Fruit fly (Drosophila melanogaster) whole organism, embryonic: Measurements from ENCODE around the gene SclA.

Experiments
- ATbp ChIP-seq: fragments of 200-800 bp; sonication (Bioruptor generic); optimal IDR thresholded peaks from 2 replicates; lab custom pipeline; 2017; ENCODE audit warnings: missing biosample characterization, mild to moderate bottlenecking, missing genetic modification characterization, missing genetic modification reagents
- Aef1 ChIP-seq: fragments of 200-800 bp; sonication (Bioruptor generic); IDR thresholded peaks from 3 replicates; pipeline ENCODE4 v1.3.6; 2022; ENCODE audit warnings: missing biosample characterization, missing genetic modification characterization
- Atf3 ChIP-seq: fragments of 200-800 bp; sonication (Bioruptor generic); optimal IDR thresholded peaks from 3 replicates; lab custom pipeline; 2016; ENCODE audit warnings: missing biosample characterization, missing genetic modification characterization
- CG11085 ChIP-seq: fragments of 200-800 bp; sonication (Bioruptor generic); IDR thresholded peaks from 2 replicates; pipeline ENCODE4 v1.3.6; 2022; ENCODE audit warnings: missing biosample characterization, missing genetic modification characterization
- CG11504 ChIP-seq: fragments of 200-800 bp; sonication (Bioruptor generic); optimal IDR thresholded peaks from 3 replicates; lab custom pipeline; 2019; ENCODE audit warnings: missing biosample characterization, mild to moderate bottlenecking, missing genetic modification characterization, moderate library complexity
- CG12155 ChIP-seq: fragments of 200-800 bp; sonication (Bioruptor generic); optimal IDR thresholded peaks from 3 replicates; lab custom pipeline; 2016; ENCODE audit warnings: missing biosample characterization, missing genetic modification characterization
- CG12391 ChIP-seq: fragments of 200-800 bp; sonication (Bioruptor generic); optimal IDR thresholded peaks from 3 replicates; lab custom pipeline; 2018; ENCODE audit warnings: missing biosample characterization, mild to moderate bottlenecking, missing genetic modification characterization, moderate library complexity
- CG12942 ChIP-seq: fragments of 200-800 bp; sonication (Bioruptor generic); optimal IDR thresholded peaks from 3 replicates; lab custom pipeline; 2016; ENCODE audit warnings: missing biosample characterization, missing genetic modification characterization
- CG13775 ChIP-seq: fragments of 200-800 bp; sonication (Bioruptor generic); optimal IDR thresholded peaks from 3 replicates; lab custom pipeline; 2017; ENCODE audit warnings: missing biosample characterization, mild to moderate bottlenecking, missing genetic modification characterization
- CG14050 ChIP-seq: fragments of 200-800 bp; sonication (Bioruptor generic); IDR thresholded peaks from 3 replicates; pipeline ENCODE4 v1.3.6; 2022; ENCODE audit warnings: missing biosample characterization, missing genetic modification characterization
- CG1603 ChIP-seq: fragments of 200-800 bp; sonication (Bioruptor generic); optimal IDR thresholded peaks from 2 replicates; lab custom pipeline; 2019; ENCODE audit warnings: missing biosample characterization, mild to moderate bottlenecking, missing genetic modification characterization, moderate library complexity
- CG16863 ChIP-seq: fragments of 200-800 bp; sonication (Bioruptor generic); optimal IDR thresholded peaks from 3 replicates; lab custom pipeline; 2016; ENCODE audit warnings: missing biosample characterization, missing genetic modification characterization
- CG17802 ChIP-seq: fragments of 200-800 bp; sonication (Bioruptor generic); optimal IDR thresholded peaks from 2 replicates; lab custom pipeline; 2018; ENCODE audit warnings: missing biosample characterization, mild to moderate bottlenecking, missing genetic modification characterization, moderate library complexity
- CG2116 ChIP-seq: fragments of 200-800 bp; sonication (Bioruptor generic); optimal IDR thresholded peaks from 3 replicates; lab custom pipeline; 2018; ENCODE audit warnings: missing biosample characterization, mild to moderate bottlenecking, missing genetic modification characterization
- CG2120 ChIP-seq: fragments of 200-800 bp; sonication (Bioruptor generic); optimal IDR thresholded peaks from 3 replicates; lab custom pipeline; 2016; ENCODE audit warnings: missing biosample characterization, missing genetic modification characterization
- CG2678 ChIP-seq: fragments of 200-800 bp; sonication (Bioruptor generic); optimal IDR thresholded peaks from 3 replicates; lab custom pipeline; 2019; ENCODE audit warnings: missing biosample characterization, mild to moderate bottlenecking, missing genetic modification characterization, moderate library complexity
- CG32767 ChIP-seq: fragments of 200-800 bp; sonication (Bioruptor generic); IDR thresholded peaks from 2 replicates; pipeline ENCODE4 v1.3.6; 2022; ENCODE audit warnings: missing biosample characterization, missing genetic modification characterization
- CG32772 ChIP-seq: fragments of 200-800 bp; sonication (Bioruptor generic); IDR thresholded peaks from 2 replicates; pipeline ENCODE4 v1.3.6; 2022; ENCODE audit warnings: missing biosample characterization, missing genetic modification characterization
- CG3407 ChIP-seq: fragments of 200-800 bp; sonication (Bioruptor generic); optimal IDR thresholded peaks from 2 replicates; lab custom pipeline; 2018; ENCODE audit warnings: missing biosample characterization, mild to moderate bottlenecking, missing genetic modification characterization
- CG4360 ChIP-seq: fragments of 200-800 bp; sonication (Bioruptor generic); IDR thresholded peaks from 2 replicates; pipeline ENCODE4 v1.3.6; 2022; ENCODE audit warnings: missing biosample characterization, missing genetic modification characterization
- CG4730 ChIP-seq: fragments of 200-800 bp; sonication (Bioruptor generic); IDR thresholded peaks from 2 replicates; pipeline ENCODE4 v1.3.6; 2022; ENCODE audit warnings: missing biosample characterization, missing genetic modification characterization
- CG8359 ChIP-seq: fragments of 200-800 bp; sonication (Bioruptor generic); optimal IDR thresholded peaks from 2 replicates; lab custom pipeline; 2017; ENCODE audit warnings: missing biosample characterization, mild to moderate bottlenecking, missing genetic modification characterization, borderline replicate concordance
- CG8765 ChIP-seq: fragments of 200-800 bp; sonication (Bioruptor generic); IDR thresholded peaks from 2 replicates; pipeline ENCODE4 v1.3.6; 2022; ENCODE audit warnings: missing biosample characterization, missing genetic modification characterization
- CG9609 ChIP-seq: fragments of 200-800 bp; sonication (Bioruptor generic); optimal IDR thresholded peaks from 3 replicates; lab custom pipeline; 2016; ENCODE audit warnings: missing biosample characterization, missing genetic modification characterization
- CG9932 ChIP-seq: fragments of 200-800 bp; sonication (Bioruptor generic); IDR thresholded peaks from 2 replicates; pipeline ENCODE4 v1.3.6; 2022; ENCODE audit warnings: missing biosample characterization, missing genetic modification characterization
- Chrac-16 ChIP-seq: fragments of 200-800 bp; sonication (Bioruptor generic); optimal IDR thresholded peaks from 3 replicates; lab custom pipeline; 2016; ENCODE audit warnings: missing biosample characterization, missing genetic modification characterization
- D ChIP-seq, 2 experiments: fragments of 200-800 bp in 1 of 2; fragments of >200 bp in 1 of 2; sonication (Bioruptor generic) in 1 of 2; optimal IDR thresholded peaks; 2 replicates in 1 of 2; 3 replicates in 1 of 2; lab custom pipeline; 2017; ENCODE audit warnings: mild to moderate bottlenecking in 1 of 2, missing biosample characterization in 1 of 2, missing genetic modification characterization in 1 of 2, missing genetic modification reagents in 1 of 2
- Doc3 ChIP-seq: fragments of 200-800 bp; sonication (Bioruptor generic); IDR thresholded peaks from 3 replicates; pipeline ENCODE4 v1.3.6; 2022; ENCODE audit warnings: missing biosample characterization, missing genetic modification characterization; ENCODE audit not compliant: partially characterized antibody
- Ets97D ChIP-seq: fragments of 200-800 bp; sonication (Bioruptor generic); optimal IDR thresholded peaks from 3 replicates; lab custom pipeline; 2016; ENCODE audit warnings: missing biosample characterization, missing genetic modification characterization
- Hr78 ChIP-seq, 2 experiments: fragments of 200-800 bp in 1 of 2; fragments of >200 bp in 1 of 2; sonication (Bioruptor generic) in 1 of 2; optimal IDR thresholded peaks; 2 replicates each; lab custom pipeline; 2017 to 2019; ENCODE audit warnings: missing biosample characterization in 2 of 2, missing genetic modification characterization in 2 of 2, mild to moderate bottlenecking in 1 of 2, moderate library complexity in 1 of 2
- Optix ChIP-seq: fragments of 200-800 bp; sonication (Bioruptor generic); IDR thresholded peaks from 3 replicates; pipeline ENCODE4 v1.3.6; 2022; ENCODE audit warnings: missing biosample characterization, missing genetic modification characterization
- Side ChIP-seq: fragments of 200-800 bp; sonication (Bioruptor generic); optimal IDR thresholded peaks from 2 replicates; lab custom pipeline; 2016; ENCODE audit warnings: missing biosample characterization, missing genetic modification characterization
- Trl ChIP-seq, 3 experiments: fragments of >200 bp in 2 of 3; fragments of 200-800 bp in 1 of 3; sonication (Bioruptor generic) in 1 of 3; optimal IDR thresholded peaks; 2 replicates in 1 of 3; 3 replicates in 2 of 3; lab custom pipeline; 2016 to 2017; ENCODE audit warnings: missing biosample characterization in 1 of 3, missing genetic modification characterization in 1 of 3
- Xrp1 ChIP-seq: fragments of 200-800 bp; sonication (Bioruptor generic); IDR thresholded peaks from 2 replicates; pipeline ENCODE4 v1.3.6; 2022; ENCODE audit warnings: missing biosample characterization, missing genetic modification characterization
- ase ChIP-seq: fragments of 200-800 bp; sonication (Bioruptor generic); IDR thresholded peaks from 3 replicates; pipeline ENCODE4 v1.3.6; 2022; ENCODE audit warnings: missing biosample characterization, missing genetic modification characterization
- bsh ChIP-seq, 2 experiments: fragments of 200-800 bp; sonication (Bioruptor generic); optimal IDR thresholded peaks; 2 replicates each; lab custom pipeline; 2017 to 2018; ENCODE audit warnings: mild to moderate bottlenecking in 2 of 2, missing biosample characterization in 2 of 2, missing genetic modification characterization in 2 of 2, moderate library complexity in 1 of 2
- cg ChIP-seq: fragments of 200-800 bp; sonication (Bioruptor generic); optimal IDR thresholded peaks from 3 replicates; lab custom pipeline; 2019; ENCODE audit warnings: missing biosample characterization, mild to moderate bottlenecking, missing genetic modification characterization, moderate library complexity
- disco-r ChIP-seq: fragments of 200-800 bp; sonication (Bioruptor generic); optimal IDR thresholded peaks from 2 replicates; lab custom pipeline; 2016; ENCODE audit warnings: missing biosample characterization, missing genetic modification characterization
- dmrt11E ChIP-seq: fragments of 200-800 bp; sonication (Bioruptor generic); optimal IDR thresholded peaks from 3 replicates; lab custom pipeline; 2018; ENCODE audit warnings: missing biosample characterization, mild to moderate bottlenecking, missing genetic modification characterization, moderate library complexity
- gfzf ChIP-seq: fragments of 200-800 bp; sonication (Bioruptor generic); optimal IDR thresholded peaks from 2 replicates; lab custom pipeline; 2016; ENCODE audit warnings: missing biosample characterization, mild to moderate bottlenecking, missing genetic modification characterization, moderate library complexity
- gsb-n ChIP-seq: fragments of 200-800 bp; sonication (Bioruptor generic); optimal IDR thresholded peaks from 3 replicates; lab custom pipeline; 2018; ENCODE audit warnings: missing biosample characterization, mild to moderate bottlenecking, missing genetic modification characterization
- kay ChIP-seq: fragments of 200-800 bp; sonication (Bioruptor generic); optimal IDR thresholded peaks from 2 replicates; lab custom pipeline; 2016; ENCODE audit warnings: missing biosample characterization, missing genetic modification characterization
- nau ChIP-seq: fragments of 200-800 bp; sonication (Bioruptor generic); optimal IDR thresholded peaks from 3 replicates; lab custom pipeline; 2017; ENCODE audit warnings: missing biosample characterization, mild to moderate bottlenecking, missing genetic modification characterization, missing genetic modification reagents
- prd ChIP-seq, 3 experiments: fragments of >200 bp in 2 of 3; fragments of 200-800 bp in 1 of 3; sonication (Bioruptor generic) in 1 of 3; optimal IDR thresholded peaks in 2 of 3; IDR thresholded peaks in 1 of 3; 2 replicates in 2 of 3; 3 replicates in 1 of 3; pipeline versions ENCODE4 v1.3.6 to Lab custom; 2017 to 2022; ENCODE audit warnings: missing biosample characterization in 1 of 3, missing genetic modification characterization in 1 of 3
- sima ChIP-seq: fragments of 200-800 bp; sonication (Bioruptor generic); optimal IDR thresholded peaks from 2 replicates; lab custom pipeline; 2016; ENCODE audit warnings: missing biosample characterization, missing genetic modification characterization
- slou ChIP-seq: fragments of 200-800 bp; sonication (Bioruptor generic); optimal IDR thresholded peaks from 3 replicates; lab custom pipeline; 2016; ENCODE audit warnings: missing biosample characterization, missing genetic modification characterization
- vfl ChIP-seq: fragments of 200-800 bp; sonication (Bioruptor generic); optimal IDR thresholded peaks from 2 replicates; lab custom pipeline; 2016; ENCODE audit warnings: missing biosample characterization, missing genetic modification characterization

The SclA gene

dm6 chr2L:16887660-16888573 is 50.1 kb downstream of the SclA start, which contains the start of the genes osi and tweek (continued):
- TF ChIP-seq CG11085 (peak; percentile 22; the same call in 1 of the 2 replicates), CG12942 (GFP tag; lab: Kevin White, UChicago) (peak; percentile 67), CG8765 (GFP tag; lab: Robert Waterston, UW) (no peak), CG3407 (GFP tag; lab: Kevin White, UChicago) (no peak), CG16863 (GFP tag; lab: Kevin White, UChicago) (peak; percentile 26), Atf3 (GFP tag; lab: Kevin White, UChicago) (no peak), nau (GFP tag; lab: Kevin White, UChicago) (no peak), Ets97D (no peak), CG14050 (GFP tag; lab: Robert Waterston, UW) (no peak), CG1603 (tag; lab: Kevin White, UChicago) (peak; percentile 46), CG2120 (GFP tag; lab: Kevin White, UChicago) (peak; percentile 83), CG9609 (GFP tag; lab: Kevin White, UChicago) (peak; percentile 55), kay (GFP tag; lab: Kevin White, UChicago) (peak; percentile 92), gsb-n (no peak), CG2116 (GFP tag; lab: Kevin White, UChicago) (peak; percentile 50), CG32772 (GFP tag; lab: Robert Waterston, UW) (no peak), Trl (optimal IDR thresholded peaks at IDR 0.05; lab: Kevin White, UChicago) (no peak), Trl (GFP tag; optimal IDR thresholded peaks at IDR 0.05; lab: Kevin White, UChicago) (peak; percentile 29), Aef1 (GFP tag; lab: Robert Waterston, UW) (peak; percentile 57; the same call in 2 of the 3 replicates), prd (optimal IDR thresholded peaks at IDR 0.05; lab: Kevin White, UChicago) (no peak), prd (GFP tag; IDR thresholded peaks at IDR 0.05; lab: Robert Waterston, UW) (peak; percentile 44; the same call in 2 of the 3 replicates), CG12391 (peak; percentile 86), CG9932 (GFP tag; lab: Robert Waterston, UW) (peak; percentile 86), ase (no peak), CG32767 (GFP tag; lab: Robert Waterston, UW) (no peak), cg (GFP tag; lab: Kevin White, UChicago) (no peak), slou (GFP tag; lab: Kevin White, UChicago) (peak; percentile 54), Optix (GFP tag; lab: Robert Waterston, UW) (no peak), CG11504 (tag; lab: Kevin White, UChicago) (no peak), Hr78 (GFP tag; optimal IDR thresholded peaks at IDR 0.05; lab: Kevin White, UChicago) (no peak), ATbp (no peak), vfl (peak; percentile 57), CG4730 (GFP tag; lab: Robert Waterston, UW) (no peak), CG17802 (tag; lab: Kevin White, UChicago) (no peak), dmrt11E (tag; lab: Kevin White, UChicago) (peak; percentile 66), gfzf (GFP tag; lab: Kevin White, UChicago) (peak; percentile 74), D (optimal IDR thresholded peaks at IDR 0.05; lab: Kevin White, UChicago) (no peak), D (GFP tag; optimal IDR thresholded peaks at IDR 0.05; lab: Kevin White, UChicago) (peak; percentile 29), CG12155 (peak; percentile 76), CG8359 (GFP tag; lab: Kevin White, UChicago) (no peak), disco-r (peak; percentile 25), CG4360 (no peak), sima (GFP tag; lab: Kevin White, UChicago) (no peak), bsh (GFP tag; optimal IDR thresholded peaks at IDR 0.05; lab: Kevin White, UChicago) (no peak), Chrac-16 (peak; percentile 74), Side (GFP tag; lab: Kevin White, UChicago) (no peak), Doc3 (GFP tag; lab: Robert Waterston, UW) (peak; percentile 89), CG13775 (peak; percentile 83), CG2678 (tag; lab: Kevin White, UChicago) (no peak), Xrp1 (no peak)
